Worm (Caenorhabditis elegans): ENCODE data around the gene grd-11.
A peak's percentile ranks its signal among the peaks of the same experiment; 100 is the strongest.

Gene grd-11

ce11 chrV:20347625-20348024 lies 8.9 kb upstream of the grd-11 start:
- TF ChIP-seq tlf-1 (GFP tag; optimal IDR thresholded peaks at IDR 0.05) (no peak), lir-1 (GFP tag; conservative IDR thresholded peaks at IDR 0.05) (no peak), rpc-1 (optimal IDR thresholded peaks at IDR 0.05) (peak; percentile 52), rpc-1 (tag; optimal IDR thresholded peaks at IDR 0.05) (peak; percentile 73), ceh-58 (GFP tag; IDR thresholded peaks at IDR 0.05) (no peak), hmg-20 (GFP tag; IDR thresholded peaks at IDR 0.05) (no peak), ztf-6 (GFP tag; IDR thresholded peaks at IDR 0.05) (no peak), cebp-2 (GFP tag; IDR thresholded peaks at IDR 0.05) (no peak), lin-26 (GFP tag; IDR thresholded peaks at IDR 0.05) (no peak), attf-6 (GFP tag; IDR thresholded peaks at IDR 0.05) (no peak), pha-4 (tag; optimal IDR thresholded peaks at IDR 0.05) (no peak), B0019.2 (GFP tag; conservative IDR thresholded peaks at IDR 0.05) (no peak), let-526 (GFP tag; IDR thresholded peaks at IDR 0.05) (no peak), F52B5.7 (tag; optimal IDR thresholded peaks at IDR 0.05) (no peak), mxl-1 (tag; optimal IDR thresholded peaks at IDR 0.05) (no peak), madf-8 (GFP tag; conservative IDR thresholded peaks at IDR 0.05) (no peak), ceh-91 (GFP tag; IDR thresholded peaks at IDR 0.05) (no peak), K11D2.4 (GFP tag; IDR thresholded peaks at IDR 0.05) (no peak), F10E7.11 (tag; optimal IDR thresholded peaks at IDR 0.05) (no peak), chd-7 (tag; optimal IDR thresholded peaks at IDR 0.05) (no peak), ztf-26 (tag; optimal IDR thresholded peaks at IDR 0.05) (no peak), mel-28 (tag; optimal IDR thresholded peaks at IDR 0.05; ENCODE audit: borderline replicate concordance) (no peak), snpc-3.4 (tag; optimal IDR thresholded peaks at IDR 0.05) (no peak), repo-1 (tag; optimal IDR thresholded peaks at IDR 0.05) (no peak), ztf-22 (GFP tag; optimal IDR thresholded peaks at IDR 0.05) (no peak), nfya-1 (tag; optimal IDR thresholded peaks at IDR 0.05; ENCODE audit: borderline replicate concordance, insufficient read depth) (no peak), madf-3 (GFP tag; IDR thresholded peaks at IDR 0.05) (no peak), ceh-79 (tag; optimal IDR thresholded peaks at IDR 0.05) (no peak), K12H6.12 (tag; optimal IDR thresholded peaks at IDR 0.05) (no peak), Y53F4B.3 (GFP tag; IDR thresholded peaks at IDR 0.05) (no peak), let-607 (tag; optimal IDR thresholded peaks at IDR 0.05) (no peak), tbp1 (GFP tag; optimal IDR thresholded peaks at IDR 0.05) (peak; percentile 83), nhr-90 (tag; optimal IDR thresholded peaks at IDR 0.05) (peak; percentile 10), B0261.1 (tag; optimal IDR thresholded peaks at IDR 0.05) (peak; percentile 63), ceh-27 (GFP tag; optimal IDR thresholded peaks at IDR 0.05) (no peak), akir-1 (GFP tag; optimal IDR thresholded peaks at IDR 0.05) (no peak), die-1 (tag; optimal IDR thresholded peaks at IDR 0.05) (peak; percentile 4), gei-17 (GFP tag; optimal IDR thresholded peaks at IDR 0.05) (no peak), unc-130 (GFP tag; optimal IDR thresholded peaks at IDR 0.05) (no peak), hlh-26 (GFP tag; conservative IDR thresholded peaks at IDR 0.05) (no peak), D2030.7 (GFP tag; IDR thresholded peaks at IDR 0.05) (peak; percentile 54; the same call in 1 of the 2 replicates), sdz-38 (tag; optimal IDR thresholded peaks at IDR 0.05) (no peak), unc-62 (GFP tag; optimal IDR thresholded peaks at IDR 0.05) (no peak), him-1 (tag; optimal IDR thresholded peaks at IDR 0.05) (peak; percentile 67), F57A8.1 (GFP tag; optimal IDR thresholded peaks at IDR 0.05) (no peak), hmg-1.2 (GFP tag; IDR thresholded peaks at IDR 0.05) (0 out of 2 replicates have a peak, but pooled peaks have one; percentile 25), ztf-25 (GFP tag; IDR thresholded peaks at IDR 0.05) (0 out of 2 replicates have a peak, but pooled peaks have one; percentile 31), C06A6.2 (GFP tag; conservative IDR thresholded peaks at IDR 0.05) (no peak), ZK185.1 (tag; optimal IDR thresholded peaks at IDR 0.05; ENCODE audit: poor library complexity, severe bottlenecking) (no peak), nhr-80 (tag; optimal IDR thresholded peaks at IDR 0.05) (no peak)

All from whole organism, young adult.